Worm (Caenorhabditis elegans): ENCODE results near the gene lips-6.

DNA sequence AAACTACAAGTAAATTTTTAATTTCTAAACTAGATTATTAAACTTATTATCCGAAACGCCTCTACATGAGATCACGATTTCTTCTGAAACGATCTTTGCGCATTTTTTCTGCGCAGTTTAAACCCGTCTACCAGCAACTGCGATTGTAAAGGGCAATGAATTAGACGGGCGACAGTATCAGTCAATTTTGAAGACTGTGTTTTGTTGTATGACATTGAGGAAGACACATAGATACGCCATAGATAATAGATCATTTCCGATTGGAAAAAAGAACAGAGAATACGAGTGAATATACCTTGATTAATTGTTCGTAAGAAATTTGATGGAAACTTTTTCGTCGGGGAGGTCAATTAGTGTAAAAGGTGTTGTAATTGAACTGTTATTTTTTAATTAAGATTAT, 5.9 kb upstream of the lips-6 start:
- TF ChIP-seq aly-1 (tag; optimal IDR thresholded peaks at IDR 0.05) (no peak), flt-1 (GFP tag; IDR thresholded peaks at IDR 0.05) (no peak)
